Fruit fly (Drosophila melanogaster) ovary, adult (tissue): ENCODE results near the gene CG11768.
A peak's percentile ranks its signal among the peaks of the same experiment; 100 is the strongest.

Experiments used
- CG17801 ChIP-seq: fragments of 200-800 bp; optimal IDR thresholded peaks from 2 replicates; lab custom pipeline; 2019; ENCODE audit warnings: missing biosample characterization, mild to moderate bottlenecking, missing genetic modification characterization, moderate library complexity; ENCODE audit not compliant: partially characterized antibody

CG11768 gene

dm6 chr3R:8725179-8725578, 42.8 kb downstream of the CG11768 start, which contains the start of gene ouib:
Gene ouib (plus strand): TSS chr3R:8725479.
- TF ChIP-seq CG17801 (GFP tag; lab: Kevin White, UChicago) = no peak

- TF ChIP-seq CG17801 (GFP tag; lab: Kevin White, UChicago) = no peak
These were observed 44.9 kb downstream of the CG11768 start, which contains the start of gene nom for dm6 chr3R:8722962-8723548. Gene nom (plus strand): TSS chr3R:8723174.

dm6 chr3R:8721071-8721470, 46.9 kb downstream of the CG11768 start, which contains the start of gene CG8136:
Gene CG8136 (plus strand): TSS chr3R:8721371.
- TF ChIP-seq CG17801 (GFP tag; lab: Kevin White, UChicago) = no peak

dm6 chr3R:8718898-8719297, 49.1 kb downstream of the CG11768 start, which contains the start of gene CG11760:
Gene CG11760 (plus strand): TSS chr3R:8719198.
- TF ChIP-seq CG17801 (GFP tag; lab: Kevin White, UChicago) = no peak

- TF ChIP-seq CG17801 (GFP tag; lab: Kevin White, UChicago) = no peak
These were observed 49.6 kb downstream of the CG11768 start, which contains the start of gene Cks85A for dm6 chr3R:8718356-8718755. Gene Cks85A (minus strand): TSS chr3R:8718456.

- TF ChIP-seq CG17801 (GFP tag; lab: Kevin White, UChicago) = no peak
These were observed 51.5 kb downstream of the CG11768 start for dm6 chr3R:8716551-8716879.

- peak; percentile 2 for TF ChIP-seq CG17801 (GFP tag; lab: Kevin White, UChicago)
These were observed 52.0 kb downstream of the CG11768 start, which contains the start of gene TMEM216 for dm6 chr3R:8715851-8716550. Gene TMEM216 (plus strand): TSS chr3R:8716243.

dm6 chr3R:8715371-8715770, 52.6 kb downstream of the CG11768 start:
- TF ChIP-seq CG17801 (GFP tag; lab: Kevin White, UChicago) = no peak

- peak; percentile 76 for TF ChIP-seq CG17801 (GFP tag; lab: Kevin White, UChicago)
These were observed 55.3 kb downstream of the CG11768 start, which contains the start of gene CG8112 for dm6 chr3R:8712722-8713131. Gene CG8112 (plus strand): TSS chr3R:8712933.

dm6 chr3R:8711890-8712449, 56.0 kb downstream of the CG11768 start:
- TF ChIP-seq CG17801 (GFP tag; lab: Kevin White, UChicago) = no peak

dm6 chr3R:8707166-8707565, 60.8 kb downstream of the CG11768 start:
- no peak for TF ChIP-seq CG17801 (GFP tag; lab: Kevin White, UChicago)

- no peak for TF ChIP-seq CG17801 (GFP tag; lab: Kevin White, UChicago)
These were observed 62.5 kb downstream of the CG11768 start for dm6 chr3R:8705323-8706097.

- TF ChIP-seq CG17801 (GFP tag; lab: Kevin White, UChicago) = no peak
These were observed 63.3 kb downstream of the CG11768 start for dm6 chr3R:8704669-8705068.

- TF ChIP-seq CG17801 (GFP tag; lab: Kevin White, UChicago) = no peak
These were observed 66.8 kb downstream of the CG11768 start for dm6 chr3R:8701197-8701596.

dm6 chr3R:8700660-8701059, 67.3 kb downstream of the CG11768 start:
- TF ChIP-seq CG17801 (GFP tag; lab: Kevin White, UChicago) = no peak
